Fruit fly (Drosophila melanogaster): Measurements from ENCODE around the gene HP1D3csd.

Gene HP1D3csd

DNA sequence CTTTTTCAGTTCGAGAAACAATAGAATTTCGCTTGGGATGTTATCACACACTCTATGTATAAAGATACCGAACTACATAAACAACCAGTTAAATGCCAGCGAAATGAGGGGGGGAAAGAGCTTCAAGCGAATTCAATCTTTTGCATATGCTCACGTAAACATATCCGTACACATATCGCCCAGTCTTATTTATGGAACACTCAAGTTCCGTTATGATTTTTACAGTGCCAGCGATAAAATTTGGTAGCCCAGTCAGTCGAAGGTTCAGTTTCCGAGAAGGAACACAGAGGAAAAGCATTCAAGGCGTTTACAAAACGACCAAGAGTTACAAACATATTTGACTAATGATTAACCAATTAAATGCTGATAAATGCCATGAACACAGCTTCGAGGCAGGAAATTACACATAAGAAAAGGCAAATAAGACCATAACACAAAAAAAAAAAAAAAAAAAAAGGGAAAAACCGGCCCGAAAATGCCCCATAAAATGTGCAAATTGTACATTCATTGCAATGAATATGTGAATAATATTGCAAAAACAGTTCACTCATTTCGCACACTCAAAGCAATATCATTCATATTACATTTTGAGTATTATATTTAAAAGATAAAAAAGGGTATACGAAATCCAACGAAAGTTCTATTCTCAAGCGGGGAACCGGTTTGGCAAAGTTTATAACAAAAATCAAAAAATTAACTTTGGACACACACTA is 41.1 kb upstream of the HP1D3csd start:
- TF ChIP-seq ab (GFP tag; optimal IDR thresholded peaks at IDR 0.05) (no peak), nerfin-2 (GFP tag; IDR thresholded peaks at IDR 0.05; ENCODE audit: partially characterized antibody) (no peak), CkIIα-i1 (GFP tag; IDR thresholded peaks at IDR 0.05) (no peak), CG9215 (GFP tag; IDR thresholded peaks at IDR 0.05) (no peak), pros (GFP tag; optimal IDR thresholded peaks at IDR 0.05) (no peak), Ets65A (GFP tag) (peak; percentile 40), CG17912 (GFP tag; optimal IDR thresholded peaks at IDR 0.05) (no peak), slbo (GFP tag; IDR thresholded peaks at IDR 0.05) (0 out of 2 replicates have a peak, but pooled peaks have one; percentile 5), Dp (GFP tag; optimal IDR thresholded peaks at IDR 0.05) (no peak), CG6765 (GFP tag; optimal IDR thresholded peaks at IDR 0.05) (no peak), CG15479 (GFP tag; optimal IDR thresholded peaks at IDR 0.05) (no peak), D19A (tag; optimal IDR thresholded peaks at IDR 0.05) (peak; percentile 26), lola (GFP tag; optimal IDR thresholded peaks at IDR 0.05) (no peak), CG30431 (GFP tag; optimal IDR thresholded peaks at IDR 0.05) (no peak), CG2120 (GFP tag; optimal IDR thresholded peaks at IDR 0.05) (peak; percentile 48), fd3F (GFP tag; optimal IDR thresholded peaks at IDR 0.05) (no peak), CG4707 (GFP tag; optimal IDR thresholded peaks at IDR 0.05) (no peak), nmo (GFP tag; optimal IDR thresholded peaks at IDR 0.05) (no peak), abd-A (tag; optimal IDR thresholded peaks at IDR 0.05) (no peak), CG12155 (GFP tag; optimal IDR thresholded peaks at IDR 0.05) (no peak), Hr78 (GFP tag; optimal IDR thresholded peaks at IDR 0.05) (no peak), YL-1 (GFP tag; optimal IDR thresholded peaks at IDR 0.05) (no peak), Med (GFP tag) (peak; percentile 28), sens (GFP tag) (peak; percentile 52), Hr39 (optimal IDR thresholded peaks at IDR 0.05) (no peak), E2f1 (GFP tag; IDR thresholded peaks at IDR 0.05) (no peak), Antp (GFP tag; optimal IDR thresholded peaks at IDR 0.05) (no peak), CG32767 (GFP tag; IDR thresholded peaks at IDR 0.05) (no peak), CG31365 (tag; optimal IDR thresholded peaks at IDR 0.05) (no peak)

DNA sequence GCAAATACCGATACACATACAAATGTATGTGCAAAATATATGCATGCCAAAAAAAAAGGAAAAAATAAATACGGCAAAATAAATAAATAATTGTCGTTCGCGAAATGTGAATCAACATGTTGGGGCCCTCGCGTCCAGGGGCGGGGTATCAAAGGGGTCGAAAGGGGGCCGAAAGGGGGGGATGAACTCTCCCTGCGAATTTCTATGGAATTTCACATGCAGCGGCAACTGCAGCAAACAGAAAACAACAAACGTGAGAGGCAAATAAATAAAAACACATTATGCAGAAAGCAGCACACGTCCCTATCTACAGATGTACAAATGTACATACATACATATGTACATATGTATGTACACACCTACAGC is 40.5 kb upstream of the HP1D3csd start:
- TF ChIP-seq tup (GFP tag; optimal IDR thresholded peaks at IDR 0.05) (no peak), CG6791 (GFP tag; IDR thresholded peaks at IDR 0.05; ENCODE audit: partially characterized antibody) (0 out of 3 replicates have a peak, but pooled peaks have one; percentile 24), NC2α (GFP tag; optimal IDR thresholded peaks at IDR 0.05) (no peak), CG12299 (tag; optimal IDR thresholded peaks at IDR 0.05) (no peak), oc (tag; optimal IDR thresholded peaks at IDR 0.05) (no peak), usp (GFP tag; optimal IDR thresholded peaks at IDR 0.05) (no peak), CG10209 (GFP tag; optimal IDR thresholded peaks at IDR 0.05) (no peak), PHDP (tag; optimal IDR thresholded peaks at IDR 0.05) (no peak), fd64A (GFP tag; optimal IDR thresholded peaks at IDR 0.05) (no peak), Sry-β (GFP tag; optimal IDR thresholded peaks at IDR 0.05) (no peak), Drgx (GFP tag; IDR thresholded peaks at IDR 0.05) (0 out of 2 replicates have a peak, but pooled peaks have one; percentile 21), TFAM (GFP tag; optimal IDR thresholded peaks at IDR 0.05) (no peak), gt (GFP tag; IDR thresholded peaks at IDR 0.05) (no peak), bab2 (GFP tag; optimal IDR thresholded peaks at IDR 0.05) (no peak), ranshi (GFP tag; IDR thresholded peaks at IDR 0.05) (no peak), pfk (GFP tag; optimal IDR thresholded peaks at IDR 0.05) (no peak), CG7987 (GFP tag; optimal IDR thresholded peaks at IDR 0.05) (no peak)
